Fruit fly (Drosophila melanogaster): Measurements from ENCODE around the gene CG9915.

Gene CG9915

DNA sequence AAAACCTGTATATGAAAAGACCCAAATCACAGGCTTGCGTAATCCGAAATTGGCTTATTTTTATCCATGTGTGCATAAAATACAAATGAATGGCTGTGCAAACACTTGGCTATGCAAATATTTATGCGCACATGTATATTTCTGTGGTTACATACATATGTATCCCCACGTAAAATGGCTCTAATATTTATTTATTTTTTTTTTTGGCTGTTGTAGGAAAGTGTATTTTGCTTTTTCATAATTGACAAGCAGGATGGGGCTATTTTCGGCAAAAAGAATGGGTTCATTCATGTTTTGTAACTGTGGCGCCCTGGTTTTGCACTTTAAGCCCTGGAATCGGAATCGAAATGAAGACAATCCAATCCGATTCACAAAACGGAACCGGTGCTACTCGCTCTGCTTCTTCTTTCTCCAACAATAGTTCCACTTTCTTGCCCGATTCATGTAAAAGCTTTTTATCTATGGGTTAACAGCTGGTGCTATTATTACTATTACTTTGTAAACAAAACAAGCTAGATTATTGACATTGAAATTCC lies 22.2 kb upstream of the CG9915 start (continued):
- TF ChIP-seq Tbp (GFP tag; optimal IDR thresholded peaks at IDR 0.05) (no peak), CG11723 (GFP tag; optimal IDR thresholded peaks at IDR 0.05) (peak; percentile 62), Bgb (GFP tag; IDR thresholded peaks at IDR 0.05; ENCODE audit: partially characterized antibody) (no peak), chn (GFP tag; optimal IDR thresholded peaks at IDR 0.05) (peak; percentile 77), HLH3B (GFP tag; IDR thresholded peaks at IDR 0.05) (peak; percentile 76), nau (GFP tag; optimal IDR thresholded peaks at IDR 0.05) (peak; percentile 38), sr (GFP tag; IDR thresholded peaks at IDR 0.05) (no peak; the same call in 2 of the 3 replicates), CG7271 (tag; optimal IDR thresholded peaks at IDR 0.05) (no peak), luna (GFP tag; optimal IDR thresholded peaks at IDR 0.05) (peak; percentile 30), Mrtf (GFP tag; IDR thresholded peaks at IDR 0.05) (peak; percentile 73), vnd (GFP tag; IDR thresholded peaks at IDR 0.05; ENCODE audit: partially characterized antibody) (no peak), tll (GFP tag; optimal IDR thresholded peaks at IDR 0.05) (no peak), Opbp (GFP tag; IDR thresholded peaks at IDR 0.05; ENCODE audit: partially characterized antibody) (no peak), YL-1 (GFP tag; optimal IDR thresholded peaks at IDR 0.05) (no peak), MESR4 (GFP tag; optimal IDR thresholded peaks at IDR 0.05) (peak; percentile 17), Neu2 (GFP tag; optimal IDR thresholded peaks at IDR 0.05; ENCODE audit: borderline replicate concordance) (no peak), CG9215 (GFP tag; IDR thresholded peaks at IDR 0.05) (no peak; the same call in none of the 2 replicates), CG8765 (GFP tag; IDR thresholded peaks at IDR 0.05) (peak; percentile 47; the same call in 1 of the 2 replicates), CG10321 (GFP tag; IDR thresholded peaks at IDR 0.05) (peak; percentile 50; the same call in 1 of the 2 replicates), hb (GFP tag; IDR thresholded peaks at IDR 0.05; ENCODE audit: partially characterized antibody) (no peak), scrt (GFP tag; optimal IDR thresholded peaks at IDR 0.05) (peak; percentile 49), pnt (GFP tag; optimal IDR thresholded peaks at IDR 0.05) (peak; percentile 43), emc (GFP tag; optimal IDR thresholded peaks at IDR 0.05) (no peak), CG1647 (GFP tag; optimal IDR thresholded peaks at IDR 0.05) (peak; percentile 65), lmd (GFP tag; IDR thresholded peaks at IDR 0.05) (peak; percentile 72), wor (GFP tag; IDR thresholded peaks at IDR 0.05) (peak; percentile 51; the same call in 1 of the 2 replicates), crc (GFP tag; optimal IDR thresholded peaks at IDR 0.05) (peak; percentile 38), HmgD (GFP tag; optimal IDR thresholded peaks at IDR 0.05) (peak; percentile 6), ken (GFP tag; IDR thresholded peaks at IDR 0.05) (peak; percentile 57; the same call in 1 of the 3 replicates), B-H1 (GFP tag; IDR thresholded peaks at IDR 0.05) (peak; percentile 75; the same call in 2 of the 3 replicates), CG9817 (tag; optimal IDR thresholded peaks at IDR 0.05) (no peak), gro (GFP tag; optimal IDR thresholded peaks at IDR 0.05) (peak; percentile 77), CG3838 (GFP tag; optimal IDR thresholded peaks at IDR 0.05) (peak; percentile 30), CG10565 (GFP tag; optimal IDR thresholded peaks at IDR 0.05) (no peak), Drgx (GFP tag; IDR thresholded peaks at IDR 0.05) (peak; percentile 88), oc (tag; optimal IDR thresholded peaks at IDR 0.05) (peak; percentile 60), CG7839 (tag; optimal IDR thresholded peaks at IDR 0.05) (peak; percentile 74), hkb (optimal IDR thresholded peaks at IDR 0.05) (no peak), hkb (GFP tag; IDR thresholded peaks at IDR 0.05) (peak; percentile 88), CG17829 (tag; optimal IDR thresholded peaks at IDR 0.05) (peak; percentile 61), schlank (tag; optimal IDR thresholded peaks at IDR 0.05) (peak; percentile 64), CG30403 (GFP tag; optimal IDR thresholded peaks at IDR 0.05) (peak; percentile 80), MBD-R2 (GFP tag; IDR thresholded peaks at IDR 0.05) (peak; percentile 71), Pdp1 (GFP tag; optimal IDR thresholded peaks at IDR 0.05) (peak; percentile 76 to 84), ham (GFP tag; IDR thresholded peaks at IDR 0.05) (no peak), CG6654 (GFP tag; optimal IDR thresholded peaks at IDR 0.05) (peak; percentile 46), gt (GFP tag; IDR thresholded peaks at IDR 0.05) (0 out of 2 replicates have a peak, but pooled peaks have one; percentile 17), Usf (GFP tag; optimal IDR thresholded peaks at IDR 0.05) (peak; percentile 17), Spps (tag; optimal IDR thresholded peaks at IDR 0.05) (no peak), CG6854 (GFP tag; optimal IDR thresholded peaks at IDR 0.05) (peak; percentile 6)

Data from whole organism, embryonic.